Worm (Caenorhabditis elegans): Measurements from ENCODE around the gene rap-3.

Gene rap-3

DNA sequence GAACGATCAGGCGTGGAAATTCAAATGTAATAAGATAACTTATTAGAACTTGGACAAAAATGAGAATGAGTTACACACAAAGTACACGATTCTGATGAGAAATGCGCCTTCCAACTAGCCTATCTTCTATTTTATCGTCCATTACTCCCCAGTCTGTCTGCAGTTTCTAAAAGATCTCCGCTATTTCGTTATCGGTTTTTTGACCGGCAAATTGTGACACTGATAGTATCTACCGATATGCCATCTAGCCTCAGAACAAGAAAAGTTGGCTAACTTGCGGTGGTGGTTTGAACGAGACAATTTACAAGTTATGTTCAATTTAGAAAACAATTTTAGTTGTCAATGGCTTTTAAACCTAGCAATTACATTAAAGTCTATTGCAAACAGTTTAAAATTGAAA lies 34.5 kb downstream of the rap-3 start (continued):
- TF ChIP-seq nhr-12 (tag; optimal IDR thresholded peaks at IDR 0.05) (no peak), alr-1 (tag; optimal IDR thresholded peaks at IDR 0.05; ENCODE audit: borderline replicate concordance) (no peak), C34B4.2 (tag; optimal IDR thresholded peaks at IDR 0.05) (no peak), unc-62 (GFP tag; optimal IDR thresholded peaks at IDR 0.05) (no peak), C04F5.9 (tag; optimal IDR thresholded peaks at IDR 0.05) (no peak), ceh-8 (GFP tag; optimal IDR thresholded peaks at IDR 0.05) (no peak), nhr-11 (tag; optimal IDR thresholded peaks at IDR 0.05) (no peak), nhr-71 (tag; optimal IDR thresholded peaks at IDR 0.05) (no peak), nhr-90 (tag; optimal IDR thresholded peaks at IDR 0.05; ENCODE audit: poor library complexity) (no peak), sptf-1 (tag; optimal IDR thresholded peaks at IDR 0.05) (no peak), swsn-7 (tag; optimal IDR thresholded peaks at IDR 0.05) (no peak), xbp-1 (tag; optimal IDR thresholded peaks at IDR 0.05) (no peak), ceh-88 (GFP tag; IDR thresholded peaks at IDR 0.05) (no peak), nhr-76 (tag; optimal IDR thresholded peaks at IDR 0.05) (no peak), zip-4 (GFP tag; optimal IDR thresholded peaks at IDR 0.05) (no peak), jun-1 (tag; optimal IDR thresholded peaks at IDR 0.05) (no peak), F16B12.6 (tag; optimal IDR thresholded peaks at IDR 0.05) (no peak), nhr-20 (tag; optimal IDR thresholded peaks at IDR 0.05) (peak; percentile 23), Y116A8C.19 (tag; optimal IDR thresholded peaks at IDR 0.05; ENCODE audit: borderline replicate concordance) (no peak), ztf-4 (tag; optimal IDR thresholded peaks at IDR 0.05) (no peak), unc-130 (tag; optimal IDR thresholded peaks at IDR 0.05) (peak; percentile 21), egl-13 (tag; optimal IDR thresholded peaks at IDR 0.05) (no peak), egl-27 (tag; optimal IDR thresholded peaks at IDR 0.05) (no peak), unc-86 (tag; optimal IDR thresholded peaks at IDR 0.05) (no peak), nhr-28 (tag; optimal IDR thresholded peaks at IDR 0.05) (no peak), zag-1 (tag; optimal IDR thresholded peaks at IDR 0.05) (no peak), fkh-8 (tag; optimal IDR thresholded peaks at IDR 0.05) (no peak), ceh-63 (GFP tag; optimal IDR thresholded peaks at IDR 0.05) (no peak), ets-5 (GFP tag; IDR thresholded peaks at IDR 0.05) (no peak), lin-39 (tag; optimal IDR thresholded peaks at IDR 0.05) (no peak), sox-4 (tag; optimal IDR thresholded peaks at IDR 0.05) (no peak), lsy-2 (tag; optimal IDR thresholded peaks at IDR 0.05) (no peak), irx-1 (tag; optimal IDR thresholded peaks at IDR 0.05) (no peak), skn-1 (tag; optimal IDR thresholded peaks at IDR 0.05) (no peak), fkh-4 (tag; optimal IDR thresholded peaks at IDR 0.05; ENCODE audit: borderline replicate concordance) (no peak), grh-1 (GFP tag; IDR thresholded peaks at IDR 0.05) (no peak), fos-1 (tag; optimal IDR thresholded peaks at IDR 0.05) (no peak), lin-13 (GFP tag; optimal IDR thresholded peaks at IDR 0.05) (no peak), ama-1 (optimal IDR thresholded peaks at IDR 0.05) (no peak)

DNA sequence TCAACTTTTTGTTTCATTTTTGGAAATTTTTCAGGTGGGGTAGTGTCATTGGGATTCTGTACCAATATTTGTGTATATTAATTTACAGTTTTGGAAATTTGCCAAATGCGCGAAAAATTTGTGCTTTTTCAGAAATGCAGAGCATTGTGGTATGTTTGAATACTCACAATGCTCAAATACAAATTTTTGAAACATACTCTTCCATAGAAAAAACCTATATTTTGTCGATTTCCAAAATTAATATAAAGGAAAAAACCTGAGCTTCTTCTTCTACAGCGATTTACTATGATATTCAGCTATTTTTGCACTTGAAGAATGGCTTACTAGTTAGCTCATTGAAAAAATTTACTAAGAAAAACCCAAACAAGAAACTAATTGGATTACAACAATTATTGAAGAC lies 35.9 kb downstream of the rap-3 start:
- TF ChIP-seq lin-15B (tag; optimal IDR thresholded peaks at IDR 0.05) (no peak), nhr-76 (tag; optimal IDR thresholded peaks at IDR 0.05) (no peak), snpc-4 (tag; optimal IDR thresholded peaks at IDR 0.05) (no peak), Y116A8C.19 (tag; optimal IDR thresholded peaks at IDR 0.05; ENCODE audit: borderline replicate concordance) (no peak), pag-3 (tag; optimal IDR thresholded peaks at IDR 0.05; ENCODE audit: borderline replicate concordance, insufficient read depth) (no peak)

DNA sequence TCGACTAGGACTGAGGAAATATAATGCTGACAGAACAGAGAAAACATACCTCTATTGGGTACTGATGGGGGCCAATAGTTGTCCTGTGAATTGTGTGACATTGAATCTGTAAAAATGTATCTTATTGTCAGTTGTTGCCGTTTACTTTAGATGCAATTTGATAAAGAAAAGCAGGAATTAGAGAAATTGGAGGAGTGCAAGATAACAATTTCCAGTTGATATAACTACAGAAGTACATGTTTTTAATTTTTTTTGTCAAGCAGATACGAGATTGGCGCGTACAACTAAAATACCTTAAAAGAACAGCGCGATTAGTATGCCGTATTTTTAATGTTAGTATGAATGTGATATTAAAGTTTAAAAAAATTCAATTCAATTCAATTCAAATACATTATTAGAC lies 41.0 kb downstream of the rap-3 start, which contains the start of gene zip-6:
zip-6 (minus strand) TSS at position 101 of the 400 bp plus-strand sequence.
- TF ChIP-seq sup-37 (GFP tag; optimal IDR thresholded peaks at IDR 0.05) (no peak), nhr-77 (tag; optimal IDR thresholded peaks at IDR 0.05) (no peak), unc-62 (GFP tag; optimal IDR thresholded peaks at IDR 0.05) (no peak), nhr-71 (tag; optimal IDR thresholded peaks at IDR 0.05) (no peak), xbp-1 (tag; optimal IDR thresholded peaks at IDR 0.05) (no peak), mef-2 (tag; optimal IDR thresholded peaks at IDR 0.05) (no peak), nhr-47 (tag; optimal IDR thresholded peaks at IDR 0.05) (no peak), elt-3 (tag; optimal IDR thresholded peaks at IDR 0.05) (no peak), lin-14 (GFP tag; optimal IDR thresholded peaks at IDR 0.05) (no peak), mdl-1 (tag; optimal IDR thresholded peaks at IDR 0.05) (no peak), C16A3.4 (tag; optimal IDR thresholded peaks at IDR 0.05) (no peak), nhr-84 (tag; optimal IDR thresholded peaks at IDR 0.05) (no peak)

All from whole organism, L1 larva.